Fruit fly (Drosophila melanogaster) whole organism, wandering third instar larva: ENCODE results near the gene Aplip1.

Source experiments
- Dfd ChIP-seq: fragments of >200 bp; optimal IDR thresholded peaks from 2 replicates; lab custom pipeline; 2017; ENCODE audit warnings: missing biosample characterization, missing genetic modification characterization
- HLH106 ChIP-seq: fragments of 200-800 bp; optimal IDR thresholded peaks from 3 replicates; lab custom pipeline; 2019; ENCODE audit warnings: missing biosample characterization, mild to moderate bottlenecking, missing genetic modification characterization, moderate library complexity
- Hr83 ChIP-seq: fragments of 200-300 bp; sonication (Bioruptor generic); optimal IDR thresholded peaks from 2 replicates; lab custom pipeline; 2016; ENCODE audit warnings: missing biosample characterization, mild to moderate bottlenecking, missing genetic modification characterization, moderate library complexity; ENCODE audit not compliant: poor library complexity, severe bottlenecking
- dmrt93B ChIP-seq: fragments of 200-800 bp; sonication (Bioruptor generic); optimal IDR thresholded peaks from 2 replicates; lab custom pipeline; 2018; ENCODE audit warnings: missing biosample characterization, mild to moderate bottlenecking, missing genetic modification characterization
- fru ChIP-seq: fragments of 200-800 bp; sonication (Bioruptor generic); optimal IDR thresholded peaks from 3 replicates; lab custom pipeline; 2016; ENCODE audit warnings: missing biosample characterization, mild to moderate bottlenecking, missing genetic modification characterization
- h ChIP-seq: fragments of 200-800 bp; sonication (Bioruptor generic); optimal IDR thresholded peaks from 3 replicates; lab custom pipeline; 2016; ENCODE audit warnings: missing biosample characterization, mild to moderate bottlenecking, missing genetic modification characterization
- psq ChIP-seq: fragments of 200-800 bp; sonication (Bioruptor generic); optimal IDR thresholded peaks from 3 replicates; lab custom pipeline; 2017; ENCODE audit warnings: missing biosample characterization, mild to moderate bottlenecking, missing genetic modification characterization, moderate library complexity
- sv ChIP-seq: fragments of 200-800 bp; sonication (Bioruptor generic); optimal IDR thresholded peaks from 3 replicates; lab custom pipeline; 2016; ENCODE audit warnings: missing biosample characterization, missing genetic modification characterization
- tai ChIP-seq: sonication (Bioruptor generic); optimal IDR thresholded peaks from 2 replicates; lab custom pipeline; 2016; ENCODE audit warnings: missing biosample characterization, missing genetic modification characterization
- woc ChIP-seq: sonication (Bioruptor generic); optimal IDR thresholded peaks from 2 replicates; lab custom pipeline; 2016; ENCODE audit warnings: missing biosample characterization, mild to moderate bottlenecking, missing genetic modification characterization

dm6 chr3L:1166266-1166665 is 29.9 kb upstream of the Aplip1 start:
- TF ChIP-seq woc (no peak), fru (GFP tag; lab: Kevin White, UChicago) (no peak), sv (GFP tag; lab: Kevin White, UChicago) (no peak), tai (GFP tag; lab: Kevin White, UChicago) (no peak), dmrt93B (GFP tag; lab: Kevin White, UChicago) (no peak), Dfd (GFP tag; lab: Kevin White, UChicago) (no peak), h (GFP tag; lab: Kevin White, UChicago) (no peak), psq (GFP tag; lab: Kevin White, UChicago) (no peak), Hr83 (GFP tag; lab: Kevin White, UChicago) (no peak), HLH106 (tag; lab: Kevin White, UChicago) (no peak)
